Worm (Caenorhabditis elegans) whole organism, late embryonic: ENCODE measurements around the gene col-77.
A peak's percentile ranks its signal among the peaks of the same experiment; 100 is the strongest.

ENCODE experiments used
- ceh-30 ChIP-seq: fragments of 150-350 bp; optimal IDR thresholded peaks from 2 replicates; lab custom pipeline; 2014; ENCODE audit warnings: missing biosample characterization, missing genetic modification characterization
- ceh-48 ChIP-seq: sonication (generic microtip); optimal IDR thresholded peaks from 2 replicates; lab custom pipeline; 2016; ENCODE audit warnings: missing genetic modification characterization, inconsistent platforms, missing compliant biosample characterization
- dve-1 ChIP-seq: sonication (generic microtip); optimal IDR thresholded peaks from 2 replicates; lab custom pipeline; 2017; ENCODE audit warnings: antibody characterized with exemption, mild to moderate bottlenecking, missing genetic modification characterization, missing compliant biosample characterization
- fkh-10 ChIP-seq: fragments of 150-350 bp; optimal IDR thresholded peaks from 2 replicates; lab custom pipeline; 2014; ENCODE audit warnings: missing biosample characterization, missing genetic modification reagents, missing genetic modification characterization
- hlh-6 ChIP-seq: sonication (generic microtip); optimal IDR thresholded peaks from 2 replicates; lab custom pipeline; 2016; ENCODE audit warnings: missing genotype, missing genetic modification characterization, missing compliant biosample characterization
- lim-6 ChIP-seq: sonication (generic microtip); optimal IDR thresholded peaks from 2 replicates; lab custom pipeline; 2016; ENCODE audit warnings: missing genetic modification characterization, missing compliant biosample characterization
- pqm-1 ChIP-seq: sonication (generic microtip); optimal IDR thresholded peaks from 2 replicates; lab custom pipeline; 2016; ENCODE audit warnings: missing genetic modification characterization, missing compliant biosample characterization

DNA sequence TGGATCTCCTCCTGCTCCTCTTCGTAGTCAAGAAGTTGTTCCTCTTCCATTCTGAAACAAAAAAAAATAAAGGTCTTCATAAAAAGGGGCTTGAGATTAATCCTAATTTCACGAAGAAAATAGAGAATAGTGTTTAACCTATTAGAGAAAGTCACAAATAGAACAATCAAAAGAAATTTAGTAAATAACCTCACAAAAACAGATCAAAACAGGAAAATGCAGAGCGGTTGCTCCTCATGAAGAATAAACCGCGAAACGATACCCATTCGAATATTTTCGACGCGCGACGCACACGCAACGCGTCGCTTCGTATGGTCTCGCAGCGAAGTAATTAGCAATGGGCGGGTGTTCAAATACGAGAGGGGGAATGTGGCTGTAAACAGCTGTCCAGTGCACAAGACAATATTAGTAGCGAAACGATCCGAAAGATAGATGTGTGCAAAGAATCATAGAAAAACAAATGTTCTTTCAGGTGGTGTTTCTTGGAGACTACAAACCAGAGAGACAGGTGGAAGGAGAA, 30.3 kb downstream of the col-77 start, which contains the start of gene hel-1:
- TF ChIP-seq pqm-1 (no peak), ceh-48 (no peak), dve-1 (tag; lab: Kevin White, UChicago) (peak; percentile 51), lim-6 (tag; lab: Kevin White, UChicago) (no peak), ceh-30 (tag; lab: Kevin White, UChicago) (peak; percentile 25), hlh-6 (tag; lab: Kevin White, UChicago) (no peak), fkh-10 (GFP tag; lab: Kevin White, UChicago) (no peak)
